Worm (Caenorhabditis elegans) whole organism, midembryonic: Measurements from ENCODE around the gene garr-1.

Source experiments
- T22C8.4 ChIP-seq: fragments of 200-800 bp; sonication (Bioruptor generic); IDR thresholded peaks from 2 replicates; pipeline ENCODE4 v1.3.6; 2022; ENCODE audit warnings: missing genetic modification characterization, missing compliant biosample characterization
- cog-1 ChIP-seq: sonication (generic microtip); optimal IDR thresholded peaks from 2 replicates; lab custom pipeline; 2016; ENCODE audit warnings: missing genetic modification characterization, missing compliant biosample characterization
- tab-1 ChIP-seq: fragments of 200-800 bp; sonication (Bioruptor generic); IDR thresholded peaks from 2 replicates; pipeline ENCODE4 v1.3.6; 2022; ENCODE audit warnings: missing genetic modification characterization, missing compliant biosample characterization
- ztf-29 ChIP-seq: fragments of 200-800 bp; sonication (Bioruptor generic); IDR thresholded peaks from 2 replicates; pipeline ENCODE4 v1.3.6; 2022; ENCODE audit warnings: missing genetic modification reagents, missing genetic modification characterization, missing compliant biosample characterization

The garr-1 gene

DNA sequence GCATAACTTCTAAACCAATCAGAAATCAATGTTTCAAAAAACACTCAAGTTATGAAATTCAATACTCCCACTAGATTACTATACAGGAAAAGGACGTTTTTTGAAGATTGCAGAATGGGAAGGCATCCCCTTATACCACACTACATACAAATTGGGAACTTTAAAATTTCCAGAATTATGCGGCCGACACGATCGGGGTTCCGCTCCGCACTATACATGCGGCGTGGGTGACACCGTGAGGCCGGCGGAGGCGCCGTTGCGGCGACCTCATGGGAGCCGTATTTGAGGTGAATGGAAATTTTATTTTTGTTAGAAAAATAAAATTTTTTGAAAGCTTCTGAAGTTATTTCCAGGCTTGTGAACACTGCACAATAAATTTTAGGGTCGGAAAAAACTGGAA, 42.3 kb downstream of the garr-1 start:
- TF ChIP-seq ztf-29 (GFP tag; lab: Robert Waterston, UW) (no peak), cog-1 (tag; lab: Kevin White, UChicago) (no peak), T22C8.4 (GFP tag; lab: Robert Waterston, UW) (no peak), tab-1 (GFP tag; lab: Robert Waterston, UW) (no peak)
